Fruit fly (Drosophila melanogaster) whole organism, embryonic: ENCODE data around the gene CG45045.

Experiments
- ATbp ChIP-seq: fragments of 200-800 bp; sonication (Bioruptor generic); optimal IDR thresholded peaks from 2 replicates; lab custom pipeline; 2017; ENCODE audit warnings: missing biosample characterization, mild to moderate bottlenecking, missing genetic modification characterization, missing genetic modification reagents
- BtbVII ChIP-seq: fragments of 200-800 bp; sonication (Bioruptor generic); optimal IDR thresholded peaks from 3 replicates; lab custom pipeline; 2017; ENCODE audit warnings: missing biosample characterization, mild to moderate bottlenecking, missing genetic modification characterization
- Bteb2 ChIP-seq: fragments of 200-800 bp; sonication (Bioruptor generic); optimal IDR thresholded peaks from 2 replicates; lab custom pipeline; 2016; ENCODE audit warnings: missing biosample characterization, missing genetic modification characterization
- CG1024 ChIP-seq: fragments of 200-800 bp; sonication (Bioruptor generic); IDR thresholded peaks from 2 replicates; pipeline ENCODE4 v1.3.6; 2022; ENCODE audit warnings: missing biosample characterization, missing genetic modification characterization
- CG11723 ChIP-seq: fragments of 200-800 bp; sonication (Bioruptor generic); optimal IDR thresholded peaks from 2 replicates; lab custom pipeline; 2017; ENCODE audit warnings: missing biosample characterization, mild to moderate bottlenecking, missing genetic modification characterization
- CG12104 ChIP-seq: fragments of 200-800 bp; sonication (Bioruptor generic); optimal IDR thresholded peaks from 3 replicates; lab custom pipeline; 2016; ENCODE audit warnings: missing biosample characterization, missing genetic modification characterization
- CG12391 ChIP-seq: fragments of 200-800 bp; sonication (Bioruptor generic); optimal IDR thresholded peaks from 3 replicates; lab custom pipeline; 2018; ENCODE audit warnings: missing biosample characterization, mild to moderate bottlenecking, missing genetic modification characterization, moderate library complexity
- CG13287 ChIP-seq: fragments of 200-800 bp; sonication (Bioruptor generic); IDR thresholded peaks from 2 replicates; pipeline ENCODE4 v1.3.6; 2022; ENCODE audit warnings: missing biosample characterization, missing genetic modification characterization; ENCODE audit not compliant: partially characterized antibody
- CG14441 ChIP-seq: fragments of 200-800 bp; sonication (Bioruptor generic); IDR thresholded peaks from 2 replicates; pipeline ENCODE4 v1.3.6; 2022; ENCODE audit warnings: missing biosample characterization, missing genetic modification characterization
- CG14965 ChIP-seq: fragments of 200-800 bp; sonication (Bioruptor generic); optimal IDR thresholded peaks from 2 replicates; lab custom pipeline; 2016; ENCODE audit warnings: missing biosample characterization, missing genetic modification characterization, borderline replicate concordance
- CG15011 ChIP-seq: fragments of 200-800 bp; sonication (Bioruptor generic); optimal IDR thresholded peaks from 3 replicates; lab custom pipeline; 2018; ENCODE audit warnings: missing biosample characterization, mild to moderate bottlenecking, missing genetic modification characterization
- CG1602 ChIP-seq: fragments of 200-800 bp; sonication (Bioruptor generic); optimal IDR thresholded peaks from 3 replicates; lab custom pipeline; 2016; ENCODE audit warnings: missing biosample characterization, missing genetic modification characterization
- CG1603 ChIP-seq: fragments of 200-800 bp; sonication (Bioruptor generic); optimal IDR thresholded peaks from 2 replicates; lab custom pipeline; 2019; ENCODE audit warnings: missing biosample characterization, mild to moderate bottlenecking, missing genetic modification characterization, moderate library complexity
- CG17328 ChIP-seq: fragments of 200-800 bp; sonication (Bioruptor generic); IDR thresholded peaks from 2 replicates; pipeline ENCODE4 v1.3.6; 2022; ENCODE audit warnings: missing biosample characterization, missing genetic modification characterization
- CG17568 ChIP-seq: fragments of 200-800 bp; sonication (Bioruptor generic); optimal IDR thresholded peaks from 2 replicates; lab custom pipeline; 2018; ENCODE audit warnings: missing biosample characterization, mild to moderate bottlenecking, missing genetic modification characterization, moderate library complexity
- CG1792 ChIP-seq: fragments of 200-800 bp; sonication (Bioruptor generic); optimal IDR thresholded peaks from 2 replicates; lab custom pipeline; 2016; ENCODE audit warnings: missing biosample characterization, missing genetic modification characterization
- CG2116 ChIP-seq: fragments of 200-800 bp; sonication (Bioruptor generic); optimal IDR thresholded peaks from 3 replicates; lab custom pipeline; 2018; ENCODE audit warnings: missing biosample characterization, mild to moderate bottlenecking, missing genetic modification characterization
- CG2712 ChIP-seq: fragments of 200-800 bp; optimal IDR thresholded peaks from 3 replicates; lab custom pipeline; 2019; ENCODE audit warnings: missing biosample characterization, mild to moderate bottlenecking, missing genetic modification characterization, moderate library complexity
- CG34422 ChIP-seq: fragments of 200-800 bp; sonication (Bioruptor generic); IDR thresholded peaks from 3 replicates; pipeline ENCODE4 v1.3.6; 2022; ENCODE audit warnings: missing biosample characterization, missing genetic modification characterization
- CG3995 ChIP-seq: fragments of 200-800 bp; sonication (Bioruptor generic); optimal IDR thresholded peaks from 3 replicates; lab custom pipeline; 2016; ENCODE audit warnings: missing biosample characterization, missing genetic modification characterization
- CG4328 ChIP-seq: fragments of 200-800 bp; sonication (Bioruptor generic); optimal IDR thresholded peaks from 3 replicates; lab custom pipeline; 2017; ENCODE audit warnings: missing biosample characterization, missing genetic modification reagents, missing genetic modification characterization
- CG4617 ChIP-seq: fragments of 200-800 bp; sonication (Bioruptor generic); optimal IDR thresholded peaks from 3 replicates; lab custom pipeline; 2016; ENCODE audit warnings: missing biosample characterization, missing genetic modification characterization, borderline replicate concordance
- CG9609 ChIP-seq: fragments of 200-800 bp; sonication (Bioruptor generic); optimal IDR thresholded peaks from 3 replicates; lab custom pipeline; 2016; ENCODE audit warnings: missing biosample characterization, missing genetic modification characterization
- CG9797 ChIP-seq: fragments of 200-800 bp; sonication (Bioruptor generic); optimal IDR thresholded peaks from 3 replicates; lab custom pipeline; 2018; ENCODE audit warnings: missing biosample characterization, mild to moderate bottlenecking, missing genetic modification characterization
- Dll ChIP-seq: fragments of 200-800 bp; sonication (Bioruptor generic); IDR thresholded peaks from 4 replicates; pipeline ENCODE4 v1.3.6; 2022; ENCODE audit warnings: missing biosample characterization, missing genetic modification characterization; ENCODE audit not compliant: partially characterized antibody
- ERR ChIP-seq: fragments of 200-800 bp; sonication (Bioruptor generic); optimal IDR thresholded peaks from 2 replicates; lab custom pipeline; 2016; ENCODE audit warnings: missing biosample characterization, missing genetic modification characterization
- HLH4C ChIP-seq: fragments of 200-800 bp; sonication (Bioruptor generic); IDR thresholded peaks from 3 replicates; pipeline ENCODE4 v1.3.6; 2022; ENCODE audit warnings: missing biosample characterization, missing genetic modification characterization; ENCODE audit not compliant: partially characterized antibody
- Hr51 ChIP-seq, 2 experiments: fragments of 200-800 bp; sonication (Bioruptor generic); optimal IDR thresholded peaks; 2 replicates in 1 of 2; 3 replicates in 1 of 2; lab custom pipeline; 2016 to 2018; ENCODE audit warnings: missing biosample characterization in 2 of 2, missing genetic modification characterization in 2 of 2, mild to moderate bottlenecking in 1 of 2, moderate library complexity in 1 of 2
- Hsf ChIP-seq: fragments of 200-800 bp; sonication (Bioruptor generic); optimal IDR thresholded peaks from 3 replicates; lab custom pipeline; 2016; ENCODE audit warnings: missing biosample characterization, missing genetic modification characterization
- Lpt ChIP-seq: fragments of >200 bp; optimal IDR thresholded peaks from 2 replicates; lab custom pipeline; 2018; ENCODE audit warnings: missing biosample characterization, missing genetic modification characterization
- Max ChIP-seq: fragments of 200-800 bp; sonication (Bioruptor generic); optimal IDR thresholded peaks from 2 replicates; lab custom pipeline; 2016; ENCODE audit warnings: missing biosample characterization, mild to moderate bottlenecking, missing genetic modification characterization
- Sry-β ChIP-seq: fragments of 200-800 bp; sonication (Bioruptor generic); optimal IDR thresholded peaks from 2 replicates; lab custom pipeline; 2018; ENCODE audit warnings: missing biosample characterization, mild to moderate bottlenecking, missing genetic modification characterization, moderate library complexity
- YL-1 ChIP-seq: fragments of 200-800 bp; sonication (Bioruptor generic); optimal IDR thresholded peaks from 3 replicates; lab custom pipeline; 2017; ENCODE audit warnings: missing biosample characterization, mild to moderate bottlenecking, missing genetic modification characterization
- ash1 ChIP-seq: fragments of 200-800 bp; sonication (Bioruptor generic); optimal IDR thresholded peaks from 2 replicates; lab custom pipeline; 2018; ENCODE audit warnings: missing biosample characterization, mild to moderate bottlenecking, missing genetic modification characterization
- ato ChIP-seq: fragments of 200-800 bp; sonication (Bioruptor generic); IDR thresholded peaks from 2 replicates; pipeline ENCODE4 v1.3.6; 2022; ENCODE audit warnings: missing biosample characterization, missing genetic modification characterization; ENCODE audit not compliant: partially characterized antibody
- grau ChIP-seq: fragments of 200-800 bp; optimal IDR thresholded peaks from 3 replicates; lab custom pipeline; 2019; ENCODE audit warnings: missing biosample characterization, mild to moderate bottlenecking, missing genetic modification characterization, moderate library complexity
- hb ChIP-seq: fragments of 200-800 bp; sonication (Bioruptor generic); IDR thresholded peaks from 3 replicates; pipeline ENCODE4 v1.3.6; 2022; ENCODE audit warnings: missing biosample characterization, missing genetic modification characterization; ENCODE audit not compliant: partially characterized antibody
- inv ChIP-seq: fragments of 200-800 bp; sonication (Bioruptor generic); IDR thresholded peaks from 2 replicates; pipeline ENCODE4 v1.3.6; 2022; ENCODE audit warnings: missing biosample characterization, missing genetic modification characterization; ENCODE audit not compliant: partially characterized antibody
- lola ChIP-seq, 3 experiments: fragments of >200 bp in 2 of 3; fragments of 200-800 bp in 1 of 3; sonication (Bioruptor generic) in 1 of 3; optimal IDR thresholded peaks; 2 replicates each; lab custom pipeline; 2017 to 2019; ENCODE audit warnings: missing biosample characterization in 3 of 3, missing genetic modification characterization in 3 of 3, mild to moderate bottlenecking in 1 of 3, moderate library complexity in 1 of 3
- maf-S ChIP-seq: fragments of 200-800 bp; sonication (Bioruptor generic); optimal IDR thresholded peaks from 2 replicates; lab custom pipeline; 2016; ENCODE audit warnings: missing biosample characterization, missing genetic modification characterization
- nau ChIP-seq: fragments of 200-800 bp; sonication (Bioruptor generic); optimal IDR thresholded peaks from 3 replicates; lab custom pipeline; 2017; ENCODE audit warnings: missing biosample characterization, mild to moderate bottlenecking, missing genetic modification characterization, missing genetic modification reagents
- nmo ChIP-seq: fragments of 200-800 bp; sonication (Bioruptor generic); optimal IDR thresholded peaks from 2 replicates; lab custom pipeline; 2018; ENCODE audit warnings: missing biosample characterization, mild to moderate bottlenecking, missing genetic modification characterization, moderate library complexity
- p53 ChIP-seq: fragments of 200-800 bp; sonication (Bioruptor generic); optimal IDR thresholded peaks from 2 replicates; lab custom pipeline; 2016; ENCODE audit warnings: missing biosample characterization, missing genetic modification characterization
- peb ChIP-seq: fragments of 200-800 bp; sonication (Bioruptor generic); IDR thresholded peaks from 2 replicates; pipeline ENCODE4 v1.3.6; 2022; ENCODE audit warnings: missing biosample characterization, missing genetic modification characterization
- phol ChIP-seq: fragments of 200-800 bp; sonication (Bioruptor generic); optimal IDR thresholded peaks from 3 replicates; lab custom pipeline; 2018; ENCODE audit warnings: missing biosample characterization, mild to moderate bottlenecking, missing genetic modification characterization, moderate library complexity
- ranshi ChIP-seq: fragments of 200-800 bp; sonication (Bioruptor generic); IDR thresholded peaks from 2 replicates; pipeline ENCODE4 v1.3.6; 2022; ENCODE audit warnings: missing biosample characterization, missing genetic modification characterization
- stwl ChIP-seq: fragments of 200-800 bp; sonication (Bioruptor generic); optimal IDR thresholded peaks from 3 replicates; lab custom pipeline; 2018; ENCODE audit warnings: missing biosample characterization, mild to moderate bottlenecking, missing genetic modification characterization, moderate library complexity
- tio ChIP-seq: fragments of 200-800 bp; sonication (Bioruptor generic); optimal IDR thresholded peaks from 2 replicates; lab custom pipeline; 2017; ENCODE audit warnings: missing biosample characterization, missing genetic modification characterization, inconsistent platforms
- tna ChIP-seq: fragments of 200-800 bp; sonication (Bioruptor generic); IDR thresholded peaks from 2 replicates; pipeline ENCODE4 v1.3.6; 2022; ENCODE audit warnings: missing biosample characterization, missing genetic modification characterization; ENCODE audit not compliant: partially characterized antibody
- z ChIP-seq: fragments of 200-800 bp; sonication (Bioruptor generic); IDR thresholded peaks from 3 replicates; pipeline ENCODE4 v1.3.6; 2022; ENCODE audit warnings: missing biosample characterization, missing genetic modification characterization

Gene CG45045

dm6 chr3R:17684854-17685253 lies 17.5 kb downstream of the CG45045 start, which contains the start of the genes CG31251 and CG31360 (continued):
- TF ChIP-seq ranshi = no peak
- TF ChIP-seq CG1792 = no peak
- no peak for TF ChIP-seq ash1 (GFP tag; lab: Kevin White, UChicago)
- TF ChIP-seq stwl = peak; percentile 88
- peak; percentile 25 for TF ChIP-seq nmo (GFP tag; lab: Kevin White, UChicago)
- TF ChIP-seq CG14965 = no peak
- TF ChIP-seq ato (GFP tag; lab: Robert Waterston, UW) = no peak
- TF ChIP-seq CG2712 (tag; lab: Kevin White, UChicago) = peak; percentile 11
- TF ChIP-seq Hsf (GFP tag; lab: Kevin White, UChicago) = peak; percentile 7
- TF ChIP-seq grau = peak; percentile 19
- no peak for TF ChIP-seq p53 (GFP tag; lab: Kevin White, UChicago)
- no peak for TF ChIP-seq nau
- no peak for TF ChIP-seq tio (GFP tag; lab: Kevin White, UChicago)
- TF ChIP-seq CG11723 = no peak
- TF ChIP-seq tna = peak; percentile 72
- no peak for TF ChIP-seq Max (GFP tag; lab: Kevin White, UChicago)
- TF ChIP-seq CG13287 = peak; percentile 95
- TF ChIP-seq CG3995 = peak; percentile 59
- TF ChIP-seq YL-1 (GFP tag; lab: Kevin White, UChicago) = peak; percentile 22
- TF ChIP-seq BtbVII (GFP tag; lab: Kevin White, UChicago) = no peak
- TF ChIP-seq CG2116 (GFP tag; lab: Kevin White, UChicago) = peak; percentile 32
- TF ChIP-seq ATbp = no peak
- no peak for TF ChIP-seq z
- TF ChIP-seq Hr51 (GFP tag; optimal IDR thresholded peaks at IDR 0.05; lab: Kevin White, UChicago) = no peak
- TF ChIP-seq CG4617 (GFP tag; lab: Kevin White, UChicago) = peak; percentile 9
- TF ChIP-seq CG17328 = no peak
- no peak for TF ChIP-seq Lpt (GFP tag; lab: Kevin White, UChicago)
- no peak for TF ChIP-seq CG1024 (GFP tag; lab: Robert Waterston, UW)
- TF ChIP-seq CG17568 = no peak
- TF ChIP-seq CG12391 (tag; lab: Kevin White, UChicago) = peak; percentile 42
- TF ChIP-seq Dll (GFP tag; lab: Robert Waterston, UW) = peak; percentile 95
- no peak for TF ChIP-seq Bteb2 (GFP tag; lab: Kevin White, UChicago)
- TF ChIP-seq CG1602 = no peak
- no peak for TF ChIP-seq CG9609 (GFP tag; lab: Kevin White, UChicago)
- no peak for TF ChIP-seq maf-S (GFP tag; lab: Kevin White, UChicago)
- TF ChIP-seq CG14441 (GFP tag; lab: Robert Waterston, UW) = no peak
- TF ChIP-seq lola (GFP tag; optimal IDR thresholded peaks at IDR 0.05; lab: Kevin White, UChicago) = peak in 1 of 3 experiments; percentile 12
- no peak for TF ChIP-seq CG15011 (GFP tag; lab: Kevin White, UChicago)
- peak; percentile 76 for TF ChIP-seq inv (GFP tag; lab: Robert Waterston, UW)
- no peak for TF ChIP-seq CG34422 (GFP tag; lab: Robert Waterston, UW)
- no peak for TF ChIP-seq CG1603
- TF ChIP-seq HLH4C (GFP tag; lab: Robert Waterston, UW) = peak; percentile 94
- no peak for TF ChIP-seq peb
- TF ChIP-seq CG9797 (GFP tag; lab: Kevin White, UChicago) = no peak
- TF ChIP-seq CG12104 (GFP tag; lab: Kevin White, UChicago) = no peak
- TF ChIP-seq phol (tag; lab: Kevin White, UChicago) = peak; percentile 41
- TF ChIP-seq Sry-β (GFP tag; lab: Kevin White, UChicago) = no peak
- no peak for TF ChIP-seq ERR (GFP tag; lab: Kevin White, UChicago)
- peak; percentile 89 for TF ChIP-seq hb (GFP tag; lab: Robert Waterston, UW)
- no peak for TF ChIP-seq CG4328 (GFP tag; lab: Kevin White, UChicago)
